Worm (Caenorhabditis elegans): ENCODE results near the gene phf-10.

phf-10 gene

ce11 chrV:281111-281510, 30.3 kb downstream of the phf-10 start:
- TF ChIP-seq madf-3 (GFP tag; IDR thresholded peaks at IDR 0.05) (no peak), gei-17 (GFP tag; optimal IDR thresholded peaks at IDR 0.05) (no peak), nhr-120 (GFP tag; IDR thresholded peaks at IDR 0.05) (no peak), ztf-18 (tag; optimal IDR thresholded peaks at IDR 0.05) (no peak), lag-1 (GFP tag; IDR thresholded peaks at IDR 0.05) (no peak), B0035.1 (tag; optimal IDR thresholded peaks at IDR 0.05) (no peak), ztf-28 (GFP tag; IDR thresholded peaks at IDR 0.05) (no peak), B0336.3 (GFP tag; IDR thresholded peaks at IDR 0.05) (no peak), F22D6.2 (tag; optimal IDR thresholded peaks at IDR 0.05) (no peak), unc-130 (GFP tag; optimal IDR thresholded peaks at IDR 0.05) (no peak), mes-4 (tag; optimal IDR thresholded peaks at IDR 0.05) (no peak), efl-1 (GFP tag; optimal IDR thresholded peaks at IDR 0.05) (no peak), nhr-80 (tag; optimal IDR thresholded peaks at IDR 0.05) (no peak), snpc-1.3 (tag; optimal IDR thresholded peaks at IDR 0.05; ENCODE audit: insufficient read depth) (no peak), ceh-27 (GFP tag; optimal IDR thresholded peaks at IDR 0.05) (no peak), B0261.1 (tag; optimal IDR thresholded peaks at IDR 0.05) (no peak), rcor-1 (GFP tag; IDR thresholded peaks at IDR 0.05) (no peak), attf-6 (GFP tag; IDR thresholded peaks at IDR 0.05) (no peak), bed-2 (GFP tag; IDR thresholded peaks at IDR 0.05) (no peak)

DNA sequence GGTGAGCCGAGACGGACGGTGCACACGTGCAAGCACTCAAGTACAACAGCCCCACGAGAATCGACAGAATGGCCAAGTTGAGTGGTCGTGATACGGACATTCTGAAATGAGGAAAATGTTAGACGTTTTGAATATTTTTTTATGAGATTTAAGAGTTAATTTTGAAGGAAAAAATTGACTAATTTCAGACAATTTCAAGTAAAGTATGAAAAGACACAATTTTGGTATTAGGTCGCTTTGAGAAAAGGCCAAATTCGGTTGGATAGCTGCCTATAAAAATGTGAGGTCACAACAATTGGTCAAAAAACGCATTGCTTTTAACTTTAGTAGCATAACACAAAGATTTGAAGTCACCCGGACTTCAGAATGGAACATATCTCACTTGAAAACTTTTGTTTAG, 38.5 kb downstream of the phf-10 start, which contains the start of gene nlp-70:
Gene nlp-70 (minus strand): TSS at position 101 of the 400 bp plus-strand sequence.
- no peak for TF ChIP-seq lin-54 (GFP tag; optimal IDR thresholded peaks at IDR 0.05)
- TF ChIP-seq aptf-3 (GFP tag; IDR thresholded peaks at IDR 0.05) = no peak
- TF ChIP-seq atf-7 (tag; optimal IDR thresholded peaks at IDR 0.05) = no peak
- TF ChIP-seq bed-1 (GFP tag; IDR thresholded peaks at IDR 0.05) = no peak
- TF ChIP-seq ztf-26 (tag; optimal IDR thresholded peaks at IDR 0.05) = no peak

- TF ChIP-seq fkh-3 (tag; optimal IDR thresholded peaks at IDR 0.05) (no peak), akir-1 (GFP tag; optimal IDR thresholded peaks at IDR 0.05) (no peak), ceh-79 (tag; optimal IDR thresholded peaks at IDR 0.05) (no peak), F33H1.4 (GFP tag; IDR thresholded peaks at IDR 0.05) (no peak), nfya-1 (tag; optimal IDR thresholded peaks at IDR 0.05; ENCODE audit: borderline replicate concordance, insufficient read depth) (no peak), sptf-2 (GFP tag; optimal IDR thresholded peaks at IDR 0.05) (no peak), ekl-4 (GFP tag; IDR thresholded peaks at IDR 0.05) (no peak)
Observed at ce11 chrV:268007-268406, 43.4 kb downstream of the phf-10 start, which contains the start of gene lgc-26. Gene lgc-26 (plus strand): TSS chrV:268307.

- peak; percentile 31 for TF ChIP-seq mel-28 (tag; optimal IDR thresholded peaks at IDR 0.05; ENCODE audit: borderline replicate concordance)
- TF ChIP-seq lin-35 (GFP tag; optimal IDR thresholded peaks at IDR 0.05) = peak in 1 of 3 experiments; percentile 4
- TF ChIP-seq F23B12.7 (tag; optimal IDR thresholded peaks at IDR 0.05; ENCODE audit: insufficient read depth) = peak; percentile 23
- peak; percentile 93 for TF ChIP-seq hlh-12 (tag; optimal IDR thresholded peaks at IDR 0.05)
- peak; percentile 77 for TF ChIP-seq mxl-1 (tag; optimal IDR thresholded peaks at IDR 0.05)
- TF ChIP-seq rec-8 (tag; optimal IDR thresholded peaks at IDR 0.05) = peak in 1 of 2 experiments; percentile 74
Observed at ce11 chrV:265062-265963, 46.1 kb downstream of the phf-10 start.

Measured in whole organism, young adult.